Worm (Caenorhabditis elegans): ENCODE data around the gene F20A1.4.

F20A1.4 gene

ce11 chrV:7005964-7006363 is 15.7 kb downstream of the F20A1.4 start, which contains the start of gene spig-10:
Gene spig-10, plus strand, starts transcription at chrV:7006264.
- no peak for TF ChIP-seq ceh-13 (GFP tag; optimal IDR thresholded peaks at IDR 0.05)
- TF ChIP-seq tra-4 (tag; optimal IDR thresholded peaks at IDR 0.05): no peak
- no peak for TF ChIP-seq hmg-4 (GFP tag; optimal IDR thresholded peaks at IDR 0.05)
- no peak for TF ChIP-seq ets-7 (tag; optimal IDR thresholded peaks at IDR 0.05)
- no peak for TF ChIP-seq hnd-1 (tag; optimal IDR thresholded peaks at IDR 0.05)
- TF ChIP-seq F13C5.2 (tag; optimal IDR thresholded peaks at IDR 0.05): no peak
- no peak for TF ChIP-seq B0310.2 (tag; optimal IDR thresholded peaks at IDR 0.05)
- TF ChIP-seq sea-1 (GFP tag; conservative IDR thresholded peaks at IDR 0.05): no peak
- no peak for TF ChIP-seq pes-1 (GFP tag; IDR thresholded peaks at IDR 0.05)
- TF ChIP-seq ama-1 (optimal IDR thresholded peaks at IDR 0.05): no peak
- TF ChIP-seq hmbx-1 (tag; optimal IDR thresholded peaks at IDR 0.05): no peak

DNA sequence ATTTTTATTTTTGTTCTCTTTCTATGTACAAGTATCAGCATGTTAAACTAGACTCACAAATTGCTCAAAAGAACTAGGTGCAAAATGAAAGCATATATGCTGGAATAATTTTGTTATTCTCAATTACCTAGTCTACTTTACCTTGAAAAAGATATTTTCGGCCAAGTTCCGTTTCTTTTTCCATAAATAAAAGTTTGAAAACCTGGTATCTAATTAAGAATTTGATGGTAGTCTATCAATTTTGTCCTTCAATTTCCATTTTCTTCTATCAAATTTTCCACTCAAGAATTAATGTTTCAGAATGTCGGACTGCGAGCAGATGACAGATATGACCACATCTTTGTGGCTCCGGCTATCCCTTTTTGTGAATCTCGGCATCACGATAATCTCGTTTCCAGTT is 17.8 kb downstream of the F20A1.4 start, which contains the start of gene srab-4:
TSS of gene srab-4 (plus strand) at position 301 of the 400 bp plus-strand sequence.
- TF ChIP-seq ets-7 (tag; optimal IDR thresholded peaks at IDR 0.05) (no peak), hnd-1 (tag; optimal IDR thresholded peaks at IDR 0.05) (no peak), tbx-37 (GFP tag; conservative IDR thresholded peaks at IDR 0.05) (no peak), ceh-13 (GFP tag; optimal IDR thresholded peaks at IDR 0.05) (no peak), flt-1 (GFP tag; IDR thresholded peaks at IDR 0.05) (no peak), ama-1 (optimal IDR thresholded peaks at IDR 0.05) (no peak), F13C5.2 (tag; optimal IDR thresholded peaks at IDR 0.05) (no peak), tra-4 (tag; optimal IDR thresholded peaks at IDR 0.05) (no peak), scrt-1 (GFP tag; IDR thresholded peaks at IDR 0.05) (no peak), B0310.2 (tag; optimal IDR thresholded peaks at IDR 0.05) (no peak), hmg-4 (GFP tag; optimal IDR thresholded peaks at IDR 0.05) (no peak), hmbx-1 (tag; optimal IDR thresholded peaks at IDR 0.05) (no peak)

DNA sequence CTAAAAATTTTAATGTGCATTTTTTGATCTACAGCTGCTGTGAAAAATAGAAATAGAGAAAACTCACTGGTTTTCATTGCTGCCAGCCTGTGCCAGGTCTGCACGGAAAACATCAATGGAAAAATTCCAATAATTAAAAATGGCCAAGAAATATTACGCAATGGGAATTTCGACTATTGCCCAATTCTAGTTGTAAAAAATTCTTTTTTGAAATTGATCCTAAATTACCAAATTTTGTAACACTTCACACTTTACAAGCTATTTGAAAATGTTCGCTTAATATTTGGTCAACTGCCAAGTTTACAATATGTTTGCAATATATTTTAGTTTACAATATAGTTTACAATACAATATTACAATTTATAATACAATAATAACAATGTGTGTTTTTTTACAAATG is 20.9 kb downstream of the F20A1.4 start:
- TF ChIP-seq B0310.2 (tag; optimal IDR thresholded peaks at IDR 0.05) (no peak), hnd-1 (tag; optimal IDR thresholded peaks at IDR 0.05) (no peak), sea-1 (GFP tag; conservative IDR thresholded peaks at IDR 0.05) (no peak), tbx-37 (GFP tag; conservative IDR thresholded peaks at IDR 0.05) (no peak), hmbx-1 (tag; optimal IDR thresholded peaks at IDR 0.05) (no peak), ceh-13 (GFP tag; optimal IDR thresholded peaks at IDR 0.05) (no peak), scrt-1 (GFP tag; IDR thresholded peaks at IDR 0.05) (no peak), tra-4 (tag; optimal IDR thresholded peaks at IDR 0.05) (no peak), F13C5.2 (tag; optimal IDR thresholded peaks at IDR 0.05) (no peak), flt-1 (GFP tag; IDR thresholded peaks at IDR 0.05) (no peak), hmg-4 (GFP tag; optimal IDR thresholded peaks at IDR 0.05) (no peak), ceh-36 (tag; optimal IDR thresholded peaks at IDR 0.05) (no peak)

- TF ChIP-seq hmbx-1 (tag; optimal IDR thresholded peaks at IDR 0.05) (no peak), F13C5.2 (tag; optimal IDR thresholded peaks at IDR 0.05) (no peak), hmg-4 (GFP tag; optimal IDR thresholded peaks at IDR 0.05) (no peak), scrt-1 (GFP tag; IDR thresholded peaks at IDR 0.05) (no peak), ceh-36 (tag; optimal IDR thresholded peaks at IDR 0.05) (no peak), tra-4 (tag; optimal IDR thresholded peaks at IDR 0.05) (no peak), aly-1 (tag; optimal IDR thresholded peaks at IDR 0.05) (no peak), flt-1 (GFP tag; IDR thresholded peaks at IDR 0.05) (no peak), ama-1 (optimal IDR thresholded peaks at IDR 0.05) (no peak), B0310.2 (tag; optimal IDR thresholded peaks at IDR 0.05) (no peak), tbx-37 (GFP tag; conservative IDR thresholded peaks at IDR 0.05) (no peak), pes-1 (GFP tag; IDR thresholded peaks at IDR 0.05) (no peak), ceh-13 (GFP tag; optimal IDR thresholded peaks at IDR 0.05) (no peak), sea-1 (GFP tag; conservative IDR thresholded peaks at IDR 0.05) (no peak), ets-7 (tag; optimal IDR thresholded peaks at IDR 0.05) (no peak), hnd-1 (tag; optimal IDR thresholded peaks at IDR 0.05) (no peak), tbx-11 (GFP tag; IDR thresholded peaks at IDR 0.05) (no peak)
These were observed 23.3 kb downstream of the F20A1.4 start, which contains the start of gene nhr-42 for ce11 chrV:6998303-6998884. Gene nhr-42, plus strand, starts transcription at chrV:6998819.

ce11 chrV:6997041-6997552 is 24.6 kb downstream of the F20A1.4 start, which contains the start of gene nhr-107:
Gene nhr-107, minus strand, starts transcription at chrV:6997091.
- no peak for TF ChIP-seq ets-7 (tag; optimal IDR thresholded peaks at IDR 0.05)
- no peak for TF ChIP-seq tbx-37 (GFP tag; conservative IDR thresholded peaks at IDR 0.05)
- no peak for TF ChIP-seq flt-1 (GFP tag; IDR thresholded peaks at IDR 0.05)
- no peak for TF ChIP-seq sea-1 (GFP tag; conservative IDR thresholded peaks at IDR 0.05)
- TF ChIP-seq tbx-11 (GFP tag; IDR thresholded peaks at IDR 0.05): no peak
- TF ChIP-seq ceh-36 (tag; optimal IDR thresholded peaks at IDR 0.05): no peak
- TF ChIP-seq ama-1 (optimal IDR thresholded peaks at IDR 0.05): no peak
- no peak for TF ChIP-seq F13C5.2 (tag; optimal IDR thresholded peaks at IDR 0.05)
- no peak for TF ChIP-seq hmg-4 (GFP tag; optimal IDR thresholded peaks at IDR 0.05)
- no peak for TF ChIP-seq scrt-1 (GFP tag; IDR thresholded peaks at IDR 0.05)
- no peak for TF ChIP-seq pes-1 (GFP tag; IDR thresholded peaks at IDR 0.05)
- no peak for TF ChIP-seq aly-1 (tag; optimal IDR thresholded peaks at IDR 0.05)
- no peak for TF ChIP-seq ceh-13 (GFP tag; optimal IDR thresholded peaks at IDR 0.05)
- no peak for TF ChIP-seq hnd-1 (tag; optimal IDR thresholded peaks at IDR 0.05)
- no peak for TF ChIP-seq tra-4 (tag; optimal IDR thresholded peaks at IDR 0.05)
- no peak for TF ChIP-seq hmbx-1 (tag; optimal IDR thresholded peaks at IDR 0.05)
- TF ChIP-seq B0310.2 (tag; optimal IDR thresholded peaks at IDR 0.05): no peak

DNA sequence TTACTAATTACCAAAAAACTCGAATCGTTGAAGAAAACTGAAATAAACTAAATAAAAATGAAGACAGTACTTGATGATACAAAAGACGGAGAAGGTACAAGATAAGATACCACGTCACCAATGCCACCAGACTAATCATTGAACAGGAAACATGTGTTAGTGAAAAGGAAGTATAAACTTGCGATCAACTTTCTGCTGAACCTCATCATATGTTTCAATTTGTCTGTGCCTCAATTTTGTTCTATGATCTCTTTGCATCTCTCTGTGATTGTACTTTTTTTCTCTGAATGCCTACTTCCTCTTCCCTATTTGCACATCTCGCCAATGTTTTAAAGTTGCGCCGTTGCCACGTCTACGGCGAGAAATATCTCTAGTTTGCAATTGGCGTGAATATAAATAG is 27.7 kb downstream of the F20A1.4 start:
- TF ChIP-seq tra-4 (tag; optimal IDR thresholded peaks at IDR 0.05) (no peak), ceh-13 (GFP tag; optimal IDR thresholded peaks at IDR 0.05) (no peak), tbx-37 (GFP tag; conservative IDR thresholded peaks at IDR 0.05) (no peak), aly-1 (tag; optimal IDR thresholded peaks at IDR 0.05) (no peak), ama-1 (optimal IDR thresholded peaks at IDR 0.05) (no peak), B0310.2 (tag; optimal IDR thresholded peaks at IDR 0.05) (no peak), F13C5.2 (tag; optimal IDR thresholded peaks at IDR 0.05) (no peak), hmbx-1 (tag; optimal IDR thresholded peaks at IDR 0.05) (no peak), sea-1 (GFP tag; conservative IDR thresholded peaks at IDR 0.05) (no peak), hmg-4 (GFP tag; optimal IDR thresholded peaks at IDR 0.05) (no peak), tbx-11 (GFP tag; IDR thresholded peaks at IDR 0.05) (no peak), pes-1 (GFP tag; IDR thresholded peaks at IDR 0.05) (no peak), hnd-1 (tag; optimal IDR thresholded peaks at IDR 0.05) (no peak), ets-7 (tag; optimal IDR thresholded peaks at IDR 0.05) (no peak), flt-1 (GFP tag; IDR thresholded peaks at IDR 0.05) (no peak), scrt-1 (GFP tag; IDR thresholded peaks at IDR 0.05) (no peak)

Measured in whole organism, early embryonic.